Fruit fly (Drosophila melanogaster) whole organism, pupa: ENCODE data around the gene TotZ.

ENCODE experiments used
- CG10348 ChIP-seq: fragments of 200-800 bp; sonication (Bioruptor generic); IDR thresholded peaks from 2 replicates; pipeline ENCODE4 v1.3.6; 2022; ENCODE audit warnings: missing biosample characterization, missing genetic modification characterization
- CG12605 ChIP-seq: fragments of 200-800 bp; sonication (Bioruptor generic); IDR thresholded peaks from 2 replicates; pipeline ENCODE4 v1.3.6; 2022; ENCODE audit warnings: missing biosample characterization, missing genetic modification characterization
- CG13204 ChIP-seq: fragments of 200-800 bp; sonication (Bioruptor generic); optimal IDR thresholded peaks from 2 replicates; lab custom pipeline; 2018; ENCODE audit warnings: missing biosample characterization, mild to moderate bottlenecking, missing genetic modification characterization, moderate library complexity
- CG14655 ChIP-seq: fragments of 200-800 bp; sonication (Bioruptor generic); optimal IDR thresholded peaks from 3 replicates; lab custom pipeline; 2017; ENCODE audit warnings: mild to moderate bottlenecking, missing biosample characterization, missing genetic modification reagents, missing genetic modification characterization
- CG15710 ChIP-seq: fragments of 200-800 bp; sonication (Bioruptor generic); optimal IDR thresholded peaks from 2 replicates; lab custom pipeline; 2018; ENCODE audit warnings: missing biosample characterization, mild to moderate bottlenecking, missing genetic modification characterization, moderate library complexity
- CG17806 ChIP-seq: fragments of 200-800 bp; sonication (Bioruptor generic); optimal IDR thresholded peaks from 2 replicates; lab custom pipeline; 2018; ENCODE audit warnings: missing biosample characterization, mild to moderate bottlenecking, missing genetic modification characterization, moderate library complexity
- CG32121 ChIP-seq: fragments of 200-800 bp; sonication (Bioruptor generic); IDR thresholded peaks from 2 replicates; pipeline ENCODE4 v1.3.6; 2022; ENCODE audit warnings: missing biosample characterization, missing genetic modification characterization
- CG34367 ChIP-seq: fragments of 200-800 bp; sonication (Bioruptor generic); optimal IDR thresholded peaks from 2 replicates; lab custom pipeline; 2018; ENCODE audit warnings: missing biosample characterization, mild to moderate bottlenecking, missing genetic modification characterization
- CG4496 ChIP-seq: fragments of 200-800 bp; sonication (Bioruptor generic); IDR thresholded peaks from 3 replicates; pipeline ENCODE4 v1.3.6; 2022; ENCODE audit warnings: missing biosample characterization, missing genetic modification characterization
- CG8159 ChIP-seq: fragments of 200-800 bp; sonication (Bioruptor generic); optimal IDR thresholded peaks from 3 replicates; lab custom pipeline; 2018; ENCODE audit warnings: missing biosample characterization, mild to moderate bottlenecking, missing genetic modification characterization, moderate library complexity
- CG8301 ChIP-seq: fragments of 200-800 bp; sonication (Bioruptor generic); optimal IDR thresholded peaks from 2 replicates; lab custom pipeline; 2018; ENCODE audit warnings: missing biosample characterization, mild to moderate bottlenecking, missing genetic modification characterization
- CG9948 ChIP-seq: fragments of 200-800 bp; sonication (Bioruptor generic); optimal IDR thresholded peaks from 2 replicates; lab custom pipeline; 2018; ENCODE audit warnings: missing biosample characterization, mild to moderate bottlenecking, missing genetic modification characterization, moderate library complexity
- D1 ChIP-seq: fragments of 200-800 bp; sonication (Bioruptor generic); optimal IDR thresholded peaks from 2 replicates; lab custom pipeline; 2018; ENCODE audit warnings: missing biosample characterization, mild to moderate bottlenecking, missing genetic modification characterization, moderate library complexity
- EcR ChIP-seq: fragments of 200-800 bp; sonication (Bioruptor generic); optimal IDR thresholded peaks from 3 replicates; lab custom pipeline; 2019; ENCODE audit warnings: missing biosample characterization, missing genetic modification characterization, mild to moderate bottlenecking, moderate library complexity, missing genetic modification reagents
- Ets98B ChIP-seq: fragments of 200-800 bp; sonication (Bioruptor generic); IDR thresholded peaks from 2 replicates; pipeline ENCODE4 v1.3.6; 2022; ENCODE audit warnings: missing biosample characterization, missing genetic modification characterization
- Pif1A ChIP-seq: fragments of 200-800 bp; sonication (Bioruptor generic); optimal IDR thresholded peaks from 3 replicates; lab custom pipeline; 2016; ENCODE audit warnings: missing biosample characterization, missing genetic modification characterization
- Pif1B ChIP-seq: fragments of 200-800 bp; sonication (Bioruptor generic); optimal IDR thresholded peaks from 3 replicates; lab custom pipeline; 2016; ENCODE audit warnings: missing biosample characterization, missing genetic modification characterization
- Snoo ChIP-seq: fragments of 200-800 bp; sonication (Bioruptor generic); optimal IDR thresholded peaks from 3 replicates; lab custom pipeline; 2017; ENCODE audit warnings: missing biosample characterization, mild to moderate bottlenecking, missing genetic modification characterization, inconsistent platforms
- fd96Ca ChIP-seq: fragments of 200-800 bp; sonication (Bioruptor generic); IDR thresholded peaks from 3 replicates; pipeline ENCODE4 v1.3.6; 2022; ENCODE audit warnings: missing biosample characterization, missing genetic modification characterization
- gl ChIP-seq: fragments of 200-800 bp; sonication (Bioruptor generic); optimal IDR thresholded peaks from 2 replicates; lab custom pipeline; 2018; ENCODE audit warnings: missing biosample characterization, mild to moderate bottlenecking, missing genetic modification characterization
- rn ChIP-seq: fragments of 200-800 bp; sonication (Bioruptor generic); IDR thresholded peaks from 2 replicates; pipeline ENCODE4 v1.3.6; 2022; ENCODE audit warnings: missing biosample characterization, missing genetic modification characterization

The TotZ gene

DNA sequence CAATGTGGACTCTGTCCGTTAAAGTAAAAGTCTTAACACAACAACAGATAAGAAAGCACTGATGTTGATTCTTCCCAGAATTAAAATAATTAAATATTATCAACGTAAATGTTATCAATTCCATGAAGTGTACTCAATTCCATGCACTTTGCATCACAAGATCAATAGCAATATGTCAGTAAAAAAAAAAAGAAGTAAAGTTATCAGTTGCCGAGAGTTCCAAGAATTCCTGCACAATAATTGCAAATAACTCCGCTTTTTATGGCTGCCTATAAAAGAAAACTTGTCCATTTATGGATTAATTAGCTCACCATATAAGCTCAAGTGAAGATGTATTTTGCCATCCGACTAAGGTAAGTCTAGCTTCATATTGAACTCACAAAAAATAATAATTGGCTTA is at the start of gene TotZ:
Gene TotZ (plus strand): TSS at position 301 of the 400 bp plus-strand sequence.
- TF ChIP-seq Snoo (tag; lab: Kevin White, UChicago) (no peak), CG14655 (GFP tag; lab: Kevin White, UChicago) (no peak), CG15710 (tag; lab: Kevin White, UChicago) (no peak), CG13204 (no peak), CG10348 (GFP tag; lab: Robert Waterston, UW) (no peak), gl (tag; lab: Kevin White, UChicago) (no peak), CG32121 (no peak), CG4496 (GFP tag; lab: Robert Waterston, UW) (no peak), CG9948 (tag; lab: Kevin White, UChicago) (no peak), CG34367 (no peak), Ets98B (GFP tag; lab: Robert Waterston, UW) (no peak), CG8301 (tag; lab: Kevin White, UChicago) (no peak), CG17806 (no peak), D1 (tag; lab: Kevin White, UChicago) (no peak)

DNA sequence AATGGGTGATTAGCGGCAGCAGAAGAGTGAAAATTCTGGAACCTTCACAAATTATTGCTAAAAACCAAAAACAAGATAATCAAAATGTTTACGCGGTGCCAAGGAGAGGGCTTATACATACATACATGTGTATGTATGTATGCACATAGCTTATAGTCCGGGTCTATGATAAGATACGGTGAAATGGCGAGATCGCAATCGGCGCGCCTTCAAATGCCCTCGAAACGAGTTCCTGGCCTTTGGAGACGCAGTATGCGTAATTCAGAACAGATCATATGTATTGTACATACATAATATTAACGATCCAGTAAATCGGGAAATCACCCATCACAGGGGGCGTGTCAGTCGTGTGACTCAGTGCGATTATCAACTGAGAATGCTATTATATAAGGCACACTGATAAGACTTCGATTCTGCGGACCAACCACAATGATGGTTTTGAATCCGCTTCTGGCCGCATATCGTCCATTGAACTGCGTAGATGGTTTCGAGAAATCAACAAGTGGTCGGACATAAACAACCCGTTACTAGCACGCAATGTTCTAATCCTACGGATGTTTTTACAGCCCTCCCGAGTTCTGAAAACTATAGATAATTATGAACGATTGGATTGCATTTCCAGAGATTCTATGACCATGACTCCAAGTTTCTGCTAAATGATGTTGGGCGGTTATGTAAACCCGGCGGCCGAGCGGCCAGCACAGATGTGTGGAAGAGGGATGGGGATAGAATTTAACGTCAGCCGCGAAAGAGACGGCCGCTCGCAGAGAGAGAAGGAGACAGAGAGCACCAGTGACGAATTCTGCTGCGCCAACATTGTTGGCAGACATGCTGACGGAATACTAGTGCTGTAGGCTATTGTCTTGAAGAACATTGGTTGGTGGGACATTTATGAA is 48.8 kb upstream of the TotZ start:
- TF ChIP-seq CG8301 (tag; lab: Kevin White, UChicago): no peak
- no peak for TF ChIP-seq CG32121
- TF ChIP-seq CG8159: no peak
- no peak for TF ChIP-seq CG17806
- 0 out of 2 replicates have a peak, but pooled peaks have one; percentile 25 for TF ChIP-seq CG12605 (GFP tag; lab: Robert Waterston, UW)
- no peak for TF ChIP-seq Pif1A (GFP tag; lab: Kevin White, UChicago)
- TF ChIP-seq CG10348 (GFP tag; lab: Robert Waterston, UW): no peak
- TF ChIP-seq CG14655 (GFP tag; lab: Kevin White, UChicago): no peak
- peak; percentile 81 for TF ChIP-seq CG13204
- no peak for TF ChIP-seq rn (GFP tag; lab: Robert Waterston, UW)
- no peak for TF ChIP-seq CG15710 (tag; lab: Kevin White, UChicago)
- no peak; the same call in 2 of the 3 replicates for TF ChIP-seq CG4496 (GFP tag; lab: Robert Waterston, UW)
- no peak for TF ChIP-seq Pif1B (GFP tag; lab: Kevin White, UChicago)
- no peak for TF ChIP-seq Snoo (tag; lab: Kevin White, UChicago)
- TF ChIP-seq EcR (GFP tag; lab: Kevin White, UChicago): peak; percentile 96
- TF ChIP-seq, all 21 proteins: peak for 3

DNA sequence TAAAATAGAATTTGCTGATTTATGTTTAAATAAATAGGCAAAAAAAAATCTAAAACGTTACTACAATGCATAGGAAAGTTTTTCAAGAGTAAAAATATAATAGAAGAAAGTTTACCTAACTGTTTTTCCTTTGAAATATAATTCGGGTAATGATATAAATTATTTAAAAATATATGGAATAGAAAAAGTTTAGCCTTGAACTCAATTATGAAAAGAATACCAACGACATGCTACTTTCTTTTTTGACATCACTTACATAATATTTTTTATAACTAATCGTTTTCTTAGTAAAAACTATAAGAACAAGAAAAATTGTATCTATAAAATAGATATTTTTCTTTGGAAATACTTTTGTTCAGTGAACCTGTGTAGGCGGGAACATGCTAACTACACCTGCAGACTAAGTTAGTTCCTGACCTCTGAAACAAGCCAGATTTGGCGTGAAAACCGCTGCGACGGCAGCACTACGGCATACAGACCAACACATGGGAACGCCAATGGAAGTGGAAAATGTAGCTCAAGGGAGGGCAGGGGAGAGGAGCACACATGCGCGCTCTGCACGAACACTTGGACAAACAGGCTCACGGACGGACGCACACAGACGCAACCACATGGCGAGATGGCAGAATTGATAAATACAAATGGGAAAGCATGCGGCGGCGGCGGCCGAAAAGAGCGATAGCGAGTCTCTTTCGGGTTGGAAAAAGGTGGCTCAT is 48.0 kb upstream of the TotZ start:
- TF ChIP-seq gl (tag; lab: Kevin White, UChicago) (no peak), CG4496 (GFP tag; lab: Robert Waterston, UW) (peak; percentile 65), Ets98B (GFP tag; lab: Robert Waterston, UW) (peak; percentile 67), CG32121 (0 out of 2 replicates have a peak, but pooled peaks have one; percentile 30), D1 (tag; lab: Kevin White, UChicago) (no peak), fd96Ca (GFP tag; lab: Robert Waterston, UW) (peak; percentile 72; the same call in 2 of the 3 replicates), CG17806 (no peak), CG9948 (tag; lab: Kevin White, UChicago) (no peak), CG13204 (peak; percentile 78), CG34367 (no peak), CG14655 (GFP tag; lab: Kevin White, UChicago) (no peak), CG15710 (tag; lab: Kevin White, UChicago) (no peak), Snoo (tag; lab: Kevin White, UChicago) (peak; percentile 8), Pif1A (GFP tag; lab: Kevin White, UChicago) (no peak), Pif1B (GFP tag; lab: Kevin White, UChicago) (no peak), CG8301 (tag; lab: Kevin White, UChicago) (no peak), EcR (GFP tag; lab: Kevin White, UChicago) (peak; percentile 45), rn (GFP tag; lab: Robert Waterston, UW) (no peak)

DNA sequence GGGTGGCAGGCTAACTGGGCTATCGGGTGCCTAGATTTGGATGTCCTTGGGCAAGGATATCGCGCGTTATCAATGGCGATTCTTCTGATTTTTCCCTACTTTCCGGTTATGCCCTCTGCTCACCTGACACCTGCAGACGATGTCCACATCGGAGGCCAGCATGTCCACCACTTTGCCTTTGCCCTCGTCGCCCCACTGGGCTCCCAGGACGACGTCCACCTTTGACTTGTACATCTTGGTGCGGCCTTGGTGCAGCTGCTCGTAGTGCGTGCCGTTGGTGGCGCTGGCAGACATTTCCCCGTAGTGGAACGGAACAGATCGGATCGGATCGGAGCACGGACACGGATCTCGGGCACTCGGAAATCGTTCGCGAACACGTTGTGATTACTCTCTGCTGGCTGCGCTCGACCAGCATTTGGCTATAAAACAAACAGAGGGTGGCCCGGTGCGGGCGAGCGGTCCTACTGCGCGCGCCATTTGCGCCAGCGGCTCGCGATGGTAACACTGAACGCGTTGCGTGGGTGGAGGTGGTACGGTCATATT is 47.3 kb upstream of the TotZ start, which contains the start of gene Adss:
Gene Adss (minus strand): TSS at position 428 of the 543 bp plus-strand sequence.
- peak; percentile 57; the same call in 2 of the 3 replicates for TF ChIP-seq CG4496 (GFP tag; lab: Robert Waterston, UW)
- TF ChIP-seq fd96Ca (GFP tag; lab: Robert Waterston, UW): peak; percentile 36; the same call in 1 of the 3 replicates
- peak; percentile 30; the same call in 1 of the 2 replicates for TF ChIP-seq CG12605 (GFP tag; lab: Robert Waterston, UW)
- TF ChIP-seq CG34367: no peak

DNA sequence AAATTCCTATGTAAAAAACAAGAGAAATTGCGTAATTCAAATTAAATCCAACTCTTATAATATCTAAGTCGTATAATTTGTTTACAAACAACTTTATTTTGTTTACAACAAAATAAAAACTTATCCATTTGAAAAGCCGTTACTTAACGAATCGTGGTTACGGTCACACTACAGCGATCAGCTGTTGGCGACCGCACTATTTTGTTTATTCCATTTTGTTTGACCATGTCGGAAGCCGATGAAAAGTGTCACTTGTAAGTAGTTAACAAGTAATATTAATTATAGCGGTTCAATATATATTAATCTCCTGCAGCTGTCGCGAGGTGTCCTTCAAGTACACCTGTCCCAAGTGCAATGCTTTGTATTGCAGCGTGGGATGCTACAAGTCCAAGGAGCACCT is 46.6 kb upstream of the TotZ start, which contains the start of gene CG31223:
Gene CG31223 (plus strand): TSS at position 165 of the 400 bp plus-strand sequence.
- TF ChIP-seq CG9948 (tag; lab: Kevin White, UChicago) (no peak), CG10348 (GFP tag; lab: Robert Waterston, UW) (no peak), CG4496 (GFP tag; lab: Robert Waterston, UW) (no peak), fd96Ca (GFP tag; lab: Robert Waterston, UW) (no peak), rn (GFP tag; lab: Robert Waterston, UW) (no peak), CG13204 (no peak), D1 (tag; lab: Kevin White, UChicago) (no peak), Pif1B (GFP tag; lab: Kevin White, UChicago) (no peak), CG15710 (tag; lab: Kevin White, UChicago) (no peak), Snoo (tag; lab: Kevin White, UChicago) (no peak), CG17806 (no peak), CG8159 (no peak), CG14655 (GFP tag; lab: Kevin White, UChicago) (no peak), Ets98B (GFP tag; lab: Robert Waterston, UW) (no peak), Pif1A (GFP tag; lab: Kevin White, UChicago) (no peak), CG32121 (no peak), EcR (GFP tag; lab: Kevin White, UChicago) (no peak), CG12605 (GFP tag; lab: Robert Waterston, UW) (no peak), CG34367 (no peak), CG8301 (tag; lab: Kevin White, UChicago) (no peak)
